Fruit fly (Drosophila melanogaster) whole organism, embryonic: ENCODE data around the gene CRAT.

Experiments
- Atf3 ChIP-seq: fragments of 200-800 bp; sonication (Bioruptor generic); optimal IDR thresholded peaks from 3 replicates; lab custom pipeline; 2016; ENCODE audit warnings: missing biosample characterization, missing genetic modification characterization
- CG11504 ChIP-seq: fragments of 200-800 bp; sonication (Bioruptor generic); optimal IDR thresholded peaks from 3 replicates; lab custom pipeline; 2019; ENCODE audit warnings: missing biosample characterization, mild to moderate bottlenecking, missing genetic modification characterization, moderate library complexity
- CG12104 ChIP-seq: fragments of 200-800 bp; sonication (Bioruptor generic); optimal IDR thresholded peaks from 3 replicates; lab custom pipeline; 2016; ENCODE audit warnings: missing biosample characterization, missing genetic modification characterization
- CG12299 ChIP-seq: fragments of 200-800 bp; sonication (Bioruptor generic); optimal IDR thresholded peaks from 2 replicates; lab custom pipeline; 2018; ENCODE audit warnings: missing biosample characterization, mild to moderate bottlenecking, missing genetic modification characterization
- CG14441 ChIP-seq: fragments of 200-800 bp; sonication (Bioruptor generic); IDR thresholded peaks from 2 replicates; pipeline ENCODE4 v1.3.6; 2022; ENCODE audit warnings: missing biosample characterization, missing genetic modification characterization
- CG1647 ChIP-seq: fragments of 200-800 bp; sonication (Bioruptor generic); optimal IDR thresholded peaks from 3 replicates; lab custom pipeline; 2016; ENCODE audit warnings: missing biosample characterization, missing genetic modification characterization
- CG16863 ChIP-seq: fragments of 200-800 bp; sonication (Bioruptor generic); optimal IDR thresholded peaks from 3 replicates; lab custom pipeline; 2016; ENCODE audit warnings: missing biosample characterization, missing genetic modification characterization
- CG2712 ChIP-seq: fragments of 200-800 bp; optimal IDR thresholded peaks from 3 replicates; lab custom pipeline; 2019; ENCODE audit warnings: missing biosample characterization, mild to moderate bottlenecking, missing genetic modification characterization, moderate library complexity
- CG3407 ChIP-seq: fragments of 200-800 bp; sonication (Bioruptor generic); optimal IDR thresholded peaks from 2 replicates; lab custom pipeline; 2018; ENCODE audit warnings: missing biosample characterization, mild to moderate bottlenecking, missing genetic modification characterization
- CG42726 ChIP-seq: fragments of 200-800 bp; sonication (Bioruptor generic); IDR thresholded peaks from 2 replicates; pipeline ENCODE4 v1.3.6; 2022; ENCODE audit warnings: missing biosample characterization, missing genetic modification characterization; ENCODE audit not compliant: partially characterized antibody
- CG4617 ChIP-seq: fragments of 200-800 bp; sonication (Bioruptor generic); optimal IDR thresholded peaks from 3 replicates; lab custom pipeline; 2016; ENCODE audit warnings: missing biosample characterization, missing genetic modification characterization, borderline replicate concordance
- CG4707 ChIP-seq: fragments of 200-800 bp; sonication (Bioruptor generic); optimal IDR thresholded peaks from 2 replicates; lab custom pipeline; 2018; ENCODE audit warnings: missing biosample characterization, mild to moderate bottlenecking, missing genetic modification characterization, moderate library complexity
- CG6791 ChIP-seq: fragments of 200-800 bp; sonication (Bioruptor generic); IDR thresholded peaks from 3 replicates; pipeline ENCODE4 v1.3.6; 2022; ENCODE audit warnings: missing biosample characterization, missing genetic modification characterization; ENCODE audit not compliant: partially characterized antibody
- CG7372 ChIP-seq: fragments of 200-800 bp; sonication (Bioruptor generic); IDR thresholded peaks from 2 replicates; pipeline ENCODE4 v1.3.6; 2022; ENCODE audit warnings: missing biosample characterization, missing genetic modification characterization
- Dfd ChIP-seq, 2 experiments: fragments of >200 bp; optimal IDR thresholded peaks; 2 replicates each; lab custom pipeline; 2017; ENCODE audit warnings: missing biosample characterization in 2 of 2, missing genetic modification characterization in 2 of 2
- Dp ChIP-seq: fragments of 200-800 bp; sonication (Bioruptor generic); optimal IDR thresholded peaks from 2 replicates; lab custom pipeline; 2018; ENCODE audit warnings: missing biosample characterization, mild to moderate bottlenecking, missing genetic modification characterization, moderate library complexity
- Hand ChIP-seq: fragments of 200-800 bp; sonication (Bioruptor generic); optimal IDR thresholded peaks from 2 replicates; lab custom pipeline; 2017; ENCODE audit warnings: mild to moderate bottlenecking, missing biosample characterization, missing genetic modification reagents, missing genetic modification characterization
- Mad ChIP-seq: fragments of 200-800 bp; sonication (Bioruptor generic); optimal IDR thresholded peaks from 2 replicates; lab custom pipeline; 2016; ENCODE audit warnings: missing biosample characterization, missing genetic modification characterization
- Max ChIP-seq: fragments of 200-800 bp; sonication (Bioruptor generic); optimal IDR thresholded peaks from 2 replicates; lab custom pipeline; 2016; ENCODE audit warnings: missing biosample characterization, mild to moderate bottlenecking, missing genetic modification characterization
- Side ChIP-seq: fragments of 200-800 bp; sonication (Bioruptor generic); optimal IDR thresholded peaks from 2 replicates; lab custom pipeline; 2016; ENCODE audit warnings: missing biosample characterization, missing genetic modification characterization
- Sox100B ChIP-seq: fragments of 200-800 bp; sonication (Bioruptor generic); optimal IDR thresholded peaks from 3 replicates; lab custom pipeline; 2018; ENCODE audit warnings: missing biosample characterization, mild to moderate bottlenecking, missing genetic modification characterization
- Sox102F ChIP-seq: fragments of 200-800 bp; sonication (Bioruptor generic); optimal IDR thresholded peaks from 2 replicates; lab custom pipeline; 2018; ENCODE audit warnings: missing biosample characterization, mild to moderate bottlenecking, missing genetic modification characterization, moderate library complexity
- Xrp1 ChIP-seq: fragments of 200-800 bp; sonication (Bioruptor generic); IDR thresholded peaks from 2 replicates; pipeline ENCODE4 v1.3.6; 2022; ENCODE audit warnings: missing biosample characterization, missing genetic modification characterization
- abd-A ChIP-seq: fragments of 200-800 bp; sonication (Bioruptor generic); optimal IDR thresholded peaks from 3 replicates; lab custom pipeline; 2019; ENCODE audit warnings: missing biosample characterization, mild to moderate bottlenecking, missing genetic modification characterization, moderate library complexity
- al ChIP-seq: fragments of 200-800 bp; sonication (Bioruptor generic); IDR thresholded peaks from 2 replicates; pipeline ENCODE4 v1.3.6; 2022; ENCODE audit warnings: missing biosample characterization, missing genetic modification characterization
- bbx ChIP-seq: fragments of 200-800 bp; sonication (Bioruptor generic); IDR thresholded peaks from 2 replicates; pipeline ENCODE4 v1.3.6; 2022; ENCODE audit warnings: missing biosample characterization, missing genetic modification characterization; ENCODE audit not compliant: partially characterized antibody
- cato ChIP-seq: fragments of 200-800 bp; sonication (Bioruptor generic); optimal IDR thresholded peaks from 2 replicates; lab custom pipeline; 2016; ENCODE audit warnings: missing biosample characterization, missing genetic modification characterization, borderline replicate concordance
- chm ChIP-seq: fragments of 200-800 bp; sonication (Bioruptor generic); IDR thresholded peaks from 2 replicates; pipeline ENCODE4 v1.3.6; 2022; ENCODE audit warnings: missing biosample characterization, missing genetic modification characterization
- emc ChIP-seq: fragments of 200-800 bp; sonication (Bioruptor generic); optimal IDR thresholded peaks from 2 replicates; lab custom pipeline; 2016; ENCODE audit warnings: missing biosample characterization, missing genetic modification characterization
- en ChIP-seq: fragments of 200-800 bp; sonication (Bioruptor generic); optimal IDR thresholded peaks from 2 replicates; lab custom pipeline; 2016; ENCODE audit warnings: missing biosample characterization, missing genetic modification characterization
- exex ChIP-seq: fragments of 200-800 bp; sonication (Bioruptor generic); optimal IDR thresholded peaks from 4 replicates; lab custom pipeline; 2018; ENCODE audit warnings: missing biosample characterization, mild to moderate bottlenecking, missing genetic modification characterization, moderate library complexity
- eyg ChIP-seq: fragments of 200-800 bp; sonication (Bioruptor generic); optimal IDR thresholded peaks from 3 replicates; lab custom pipeline; 2016; ENCODE audit warnings: missing biosample characterization, missing genetic modification characterization
- fd96Cb ChIP-seq: fragments of 200-800 bp; sonication (Bioruptor generic); optimal IDR thresholded peaks from 2 replicates; lab custom pipeline; 2018; ENCODE audit warnings: missing biosample characterization, mild to moderate bottlenecking, missing genetic modification characterization, moderate library complexity
- gcm ChIP-seq: fragments of 200-800 bp; sonication (Bioruptor generic); optimal IDR thresholded peaks from 2 replicates; lab custom pipeline; 2019; ENCODE audit warnings: missing biosample characterization, mild to moderate bottlenecking, missing genetic modification characterization, moderate library complexity
- kah ChIP-seq: fragments of 200-800 bp; sonication (Bioruptor generic); optimal IDR thresholded peaks from 2 replicates; lab custom pipeline; 2018; ENCODE audit warnings: missing biosample characterization, mild to moderate bottlenecking, missing genetic modification characterization
- kni ChIP-seq: fragments of 200-800 bp; sonication (Bioruptor generic); optimal IDR thresholded peaks from 3 replicates; lab custom pipeline; 2017; ENCODE audit warnings: mild to moderate bottlenecking, missing biosample characterization, missing genetic modification reagents, missing genetic modification characterization
- lab ChIP-seq: fragments of 200-800 bp; sonication (Bioruptor generic); optimal IDR thresholded peaks from 3 replicates; lab custom pipeline; 2017; ENCODE audit warnings: missing biosample characterization, missing genetic modification characterization, mild to moderate bottlenecking, moderate library complexity, missing genetic modification reagents
- onecut ChIP-seq: fragments of 200-800 bp; sonication (Bioruptor generic); IDR thresholded peaks from 2 replicates; pipeline ENCODE4 v1.3.6; 2022; ENCODE audit warnings: missing biosample characterization, missing genetic modification characterization
- org-1 ChIP-seq: fragments of 200-800 bp; sonication (Bioruptor generic); optimal IDR thresholded peaks from 2 replicates; lab custom pipeline; 2017; ENCODE audit warnings: missing biosample characterization, missing genetic modification characterization
- peb ChIP-seq: fragments of 200-800 bp; sonication (Bioruptor generic); IDR thresholded peaks from 2 replicates; pipeline ENCODE4 v1.3.6; 2022; ENCODE audit warnings: missing biosample characterization, missing genetic modification characterization
- pros ChIP-seq: fragments of 200-800 bp; sonication (Bioruptor generic); optimal IDR thresholded peaks from 3 replicates; lab custom pipeline; 2019; ENCODE audit warnings: missing biosample characterization, mild to moderate bottlenecking, missing genetic modification characterization, moderate library complexity
- ro ChIP-seq: fragments of 200-800 bp; sonication (Bioruptor generic); IDR thresholded peaks from 2 replicates; pipeline ENCODE4 v1.3.6; 2022; ENCODE audit warnings: missing biosample characterization, missing genetic modification characterization
- seq ChIP-seq: fragments of 200-800 bp; sonication (Bioruptor generic); IDR thresholded peaks from 2 replicates; pipeline ENCODE4 v1.3.6; 2022; ENCODE audit warnings: missing biosample characterization, missing genetic modification characterization
- sim ChIP-seq: fragments of 200-800 bp; sonication (Bioruptor generic); IDR thresholded peaks from 2 replicates; pipeline ENCODE4 v1.3.6; 2022; ENCODE audit warnings: missing biosample characterization, missing genetic modification characterization
- sisA ChIP-seq: fragments of 200-800 bp; sonication (Bioruptor generic); IDR thresholded peaks from 2 replicates; pipeline ENCODE4 v1.3.6; 2022; ENCODE audit warnings: missing biosample characterization, missing genetic modification characterization
- sob ChIP-seq: fragments of 200-800 bp; sonication (Bioruptor generic); IDR thresholded peaks from 2 replicates; pipeline ENCODE4 v1.3.6; 2022; ENCODE audit warnings: missing biosample characterization, missing genetic modification characterization
- toy ChIP-seq: fragments of 200-800 bp; sonication (Bioruptor generic); IDR thresholded peaks from 2 replicates; pipeline ENCODE4 v1.3.6; 2022; ENCODE audit warnings: missing biosample characterization, missing genetic modification characterization
- wdn ChIP-seq: fragments of 200-800 bp; sonication (Bioruptor generic); IDR thresholded peaks from 2 replicates; pipeline ENCODE4 v1.3.6; 2022; ENCODE audit warnings: missing biosample characterization, missing genetic modification characterization

Gene CRAT

dm6 chr3R:6410412-6411225, 34.8 kb upstream of the CRAT start (continued):
- TF ChIP-seq Sox102F (GFP tag; lab: Kevin White, UChicago) (peak; percentile 88), ro (GFP tag; lab: Robert Waterston, UW) (peak; percentile 17; the same call in 1 of the 2 replicates), CG42726 (GFP tag; lab: Robert Waterston, UW) (no peak), sisA (GFP tag; lab: Robert Waterston, UW) (peak; percentile 73), CG14441 (GFP tag; lab: Robert Waterston, UW) (0 out of 2 replicates have a peak, but pooled peaks have one; percentile 46), cato (GFP tag; lab: Kevin White, UChicago) (peak; percentile 79), CG16863 (peak; percentile 81), Dfd (GFP tag; optimal IDR thresholded peaks at IDR 0.05; lab: Kevin White, UChicago) (peak in 1 of 2 experiments; percentile 1), wdn (GFP tag; lab: Robert Waterston, UW) (peak; percentile 45), CG11504 (tag; lab: Kevin White, UChicago) (peak; percentile 94), bbx (GFP tag; lab: Robert Waterston, UW) (no peak), toy (no peak), abd-A (tag; lab: Kevin White, UChicago) (peak; percentile 89), Sox100B (GFP tag; lab: Kevin White, UChicago) (peak; percentile 95), CG12299 (tag; lab: Kevin White, UChicago) (peak; percentile 72), CG1647 (GFP tag; lab: Kevin White, UChicago) (peak; percentile 74)

- 0 out of 2 replicates have a peak, but pooled peaks have one; percentile 8 for TF ChIP-seq CG7372 (GFP tag; lab: Robert Waterston, UW)
- TF ChIP-seq Atf3 (GFP tag; lab: Kevin White, UChicago), result no peak
- no peak for TF ChIP-seq seq (GFP tag; lab: Robert Waterston, UW)
- TF ChIP-seq eyg (GFP tag; lab: Kevin White, UChicago), result no peak
- TF ChIP-seq Mad (GFP tag; lab: Kevin White, UChicago), result no peak
- TF ChIP-seq kni, result peak; percentile 81
- TF ChIP-seq lab, result no peak
- no peak for TF ChIP-seq en (GFP tag; lab: Kevin White, UChicago)
- TF ChIP-seq CG12104 (GFP tag; lab: Kevin White, UChicago), result no peak
- no peak for TF ChIP-seq Dp (GFP tag; lab: Kevin White, UChicago)
- TF ChIP-seq CG6791, result no peak
- TF ChIP-seq pros (GFP tag; lab: Kevin White, UChicago), result peak; percentile 59
- peak; percentile 34 for TF ChIP-seq CG4707 (GFP tag; lab: Kevin White, UChicago)
- peak; percentile 77; the same call in 1 of the 2 replicates for TF ChIP-seq chm (GFP tag; lab: Robert Waterston, UW)
- TF ChIP-seq kah (GFP tag; lab: Kevin White, UChicago), result no peak
- no peak for TF ChIP-seq peb (GFP tag; lab: Robert Waterston, UW)
- TF ChIP-seq Xrp1, result peak; percentile 18; the same call in 1 of the 2 replicates
- peak; percentile 16; the same call in 1 of the 2 replicates for TF ChIP-seq sob
- TF ChIP-seq al (GFP tag; lab: Robert Waterston, UW), result no peak
- TF ChIP-seq emc (GFP tag; lab: Kevin White, UChicago), result no peak
- TF ChIP-seq Max (GFP tag; lab: Kevin White, UChicago), result no peak
- peak; percentile 63 for TF ChIP-seq gcm (GFP tag; lab: Kevin White, UChicago)
- no peak for TF ChIP-seq sim (GFP tag; lab: Robert Waterston, UW)
- peak; percentile 13 for TF ChIP-seq CG2712
- peak; percentile 10 for TF ChIP-seq Side
- no peak for TF ChIP-seq Hand (GFP tag; lab: Kevin White, UChicago)
- TF ChIP-seq onecut, result peak; percentile 8; the same call in 1 of the 2 replicates
- peak; percentile 21 for TF ChIP-seq CG3407 (GFP tag; lab: Kevin White, UChicago)
- no peak for TF ChIP-seq fd96Cb (tag; lab: Kevin White, UChicago)
- TF ChIP-seq exex (tag; lab: Kevin White, UChicago), result no peak
- TF ChIP-seq CG4617, result no peak
- TF ChIP-seq org-1 (GFP tag; lab: Kevin White, UChicago), result no peak
Observed at dm6 chr3R:6409153-6409571, 33.3 kb upstream of the CRAT start.
